Worm (Caenorhabditis elegans) whole organism, L1 larva: ENCODE results near the gene Y62H9A.15.

ENCODE experiments used
- C04F5.9 ChIP-seq: sonication (generic microtip); optimal IDR thresholded peaks from 2 replicates; lab custom pipeline; 2016; ENCODE audit warnings: missing genetic modification characterization, missing compliant biosample characterization
- C16A3.4 ChIP-seq: fragments of 150-350 bp; optimal IDR thresholded peaks from 2 replicates; lab custom pipeline; 2014; ENCODE audit warnings: missing biosample characterization, missing genetic modification characterization
- C34B4.2 ChIP-seq: sonication (generic microtip); optimal IDR thresholded peaks from 2 replicates; lab custom pipeline; 2017; ENCODE audit warnings: mild to moderate bottlenecking, missing genetic modification characterization, missing compliant biosample characterization
- F16B12.6 ChIP-seq: fragments of 150-350 bp; optimal IDR thresholded peaks from 2 replicates; lab custom pipeline; 2014; ENCODE audit warnings: missing biosample characterization, missing genetic modification characterization
- Y116A8C.19 ChIP-seq: sonication (generic microtip); optimal IDR thresholded peaks from 2 replicates; lab custom pipeline; 2016; ENCODE audit warnings: missing compliant biosample characterization, missing genetic modification characterization, borderline replicate concordance
- alr-1 ChIP-seq: fragments of 200-800 bp; sonication (Bioruptor generic); optimal IDR thresholded peaks from 2 replicates; lab custom pipeline; 2018; ENCODE audit warnings: borderline replicate concordance, mild to moderate bottlenecking, missing genetic modification characterization, missing compliant biosample characterization
- ama-1 ChIP-seq: fragments of 150-350 bp; optimal IDR thresholded peaks from 2 replicates; lab custom pipeline; 2014
- blmp-1 ChIP-seq: fragments of 150-350 bp; optimal IDR thresholded peaks from 2 replicates; lab custom pipeline; 2014; ENCODE audit warnings: missing biosample characterization, missing genetic modification characterization
- ceh-63 ChIP-seq: fragments of 200-800 bp; sonication (Bioruptor generic); optimal IDR thresholded peaks from 2 replicates; lab custom pipeline; 2018; ENCODE audit warnings: mild to moderate bottlenecking, missing genetic modification characterization, missing compliant biosample characterization
- ceh-8 ChIP-seq: fragments of 200-800 bp; sonication (Bioruptor generic); optimal IDR thresholded peaks from 2 replicates; lab custom pipeline; 2018; ENCODE audit warnings: mild to moderate bottlenecking, missing genetic modification characterization, moderate library complexity, missing compliant biosample characterization
- ceh-82 ChIP-seq, 3 experiments: fragments of 150-350 bp in 1 of 3; sonication (generic microtip) in 2 of 3; optimal IDR thresholded peaks; 2 replicates each; lab custom pipeline; 2014 to 2017; ENCODE audit warnings: missing biosample characterization in 3 of 3, missing genetic modification characterization in 3 of 3
- ceh-90 ChIP-seq: sonication (generic microtip); optimal IDR thresholded peaks from 2 replicates; lab custom pipeline; 2016; ENCODE audit warnings: missing genetic modification characterization, missing compliant biosample characterization
- ces-1 ChIP-seq: fragments of 150-350 bp; optimal IDR thresholded peaks from 2 replicates; lab custom pipeline; 2014; ENCODE audit warnings: missing biosample characterization, missing genetic modification reagents, missing genetic modification characterization
- dpl-1 ChIP-seq, 3 experiments: fragments of 150-350 bp in 2 of 3; sonication (generic microtip) in 1 of 3; optimal IDR thresholded peaks; 2 replicates each; lab custom pipeline; 2014 to 2017; ENCODE audit warnings: missing biosample characterization in 3 of 3, missing genetic modification characterization in 3 of 3, missing genetic modification reagents in 3 of 3
- dsc-1 ChIP-seq: sonication (generic microtip); optimal IDR thresholded peaks from 2 replicates; lab custom pipeline; 2016; ENCODE audit warnings: mild to moderate bottlenecking, missing genetic modification characterization, missing compliant biosample characterization
- efl-3 ChIP-seq: fragments of 200-800 bp; sonication (Bioruptor generic); optimal IDR thresholded peaks from 2 replicates; lab custom pipeline; 2018; ENCODE audit warnings: mild to moderate bottlenecking, missing genetic modification characterization, missing compliant biosample characterization
- egl-13 ChIP-seq: sonication (generic microtip); optimal IDR thresholded peaks from 2 replicates; lab custom pipeline; 2016; ENCODE audit warnings: missing genotype, missing genetic modification reagents, missing genetic modification characterization, missing compliant biosample characterization
- elt-3 ChIP-seq, 6 experiments: fragments of 150-350 bp in 1 of 6; sonication (generic microtip); optimal IDR thresholded peaks; 2 replicates each; lab custom pipeline; 2017 to 2018; ENCODE audit warnings: missing biosample characterization in 6 of 6, missing genetic modification characterization in 6 of 6, inconsistent platforms in 1 of 6
- irx-1 ChIP-seq: sonication (generic microtip); optimal IDR thresholded peaks from 2 replicates; lab custom pipeline; 2016; ENCODE audit warnings: missing genetic modification characterization, missing compliant biosample characterization
- isw-1 ChIP-seq: fragments of 200-800 bp; sonication (Bioruptor generic); IDR thresholded peaks from 2 replicates; pipeline ENCODE4 v1.3.6; 2022; ENCODE audit warnings: missing genetic modification characterization, missing compliant biosample characterization
- jun-1 ChIP-seq: fragments of 150-350 bp; optimal IDR thresholded peaks from 2 replicates; lab custom pipeline; 2014; ENCODE audit warnings: missing biosample characterization, missing genetic modification reagents, missing genetic modification characterization
- lin-14 ChIP-seq: fragments of 200-800 bp; sonication (Bioruptor generic); optimal IDR thresholded peaks from 2 replicates; lab custom pipeline; 2018; ENCODE audit warnings: mild to moderate bottlenecking, missing genetic modification characterization, moderate library complexity, missing compliant biosample characterization
- lin-15B ChIP-seq: fragments of 150-350 bp; sonication (generic microtip); optimal IDR thresholded peaks from 3 replicates; lab custom pipeline; 2014; ENCODE audit warnings: missing biosample characterization, missing genetic modification characterization
- lir-3 ChIP-seq: sonication (generic microtip); optimal IDR thresholded peaks from 2 replicates; lab custom pipeline; 2016; ENCODE audit warnings: mild to moderate bottlenecking, missing genetic modification characterization, moderate library complexity, missing compliant biosample characterization; ENCODE audit not compliant: poor library complexity
- lsy-2 ChIP-seq, 2 experiments: fragments of 150-350 bp; optimal IDR thresholded peaks; 2 replicates each; lab custom pipeline; 2014; ENCODE audit warnings: missing biosample characterization in 2 of 2, missing genetic modification characterization in 2 of 2
- mef-2 ChIP-seq: fragments of 150-350 bp; optimal IDR thresholded peaks from 2 replicates; lab custom pipeline; 2014; ENCODE audit warnings: missing biosample characterization, missing genetic modification characterization
- mep-1 ChIP-seq: fragments of 150-350 bp; optimal IDR thresholded peaks from 2 replicates; lab custom pipeline; 2014; ENCODE audit warnings: missing biosample characterization, missing genetic modification characterization
- nhr-19 ChIP-seq: fragments of 200-800 bp; sonication (Bioruptor generic); conservative IDR thresholded peaks from 2 replicates; pipeline ENCODE4 v1.3.6; 2022; ENCODE audit warnings: missing genetic modification characterization, missing compliant biosample characterization
- nhr-20 ChIP-seq: sonication (generic microtip); optimal IDR thresholded peaks from 2 replicates; lab custom pipeline; 2016; ENCODE audit warnings: mild to moderate bottlenecking, missing genetic modification characterization, missing compliant biosample characterization
- nhr-71 ChIP-seq: sonication (generic microtip); optimal IDR thresholded peaks from 2 replicates; lab custom pipeline; 2016; ENCODE audit warnings: mild to moderate bottlenecking, missing genetic modification characterization, moderate library complexity, missing compliant biosample characterization
- nhr-84 ChIP-seq: sonication (generic microtip); optimal IDR thresholded peaks from 2 replicates; lab custom pipeline; 2017; ENCODE audit warnings: missing biosample characterization, missing genetic modification characterization
- nhr-90 ChIP-seq: sonication (generic microtip); optimal IDR thresholded peaks from 2 replicates; lab custom pipeline; 2016; ENCODE audit warnings: mild to moderate bottlenecking, missing genetic modification characterization, missing compliant biosample characterization; ENCODE audit not compliant: poor library complexity
- pag-3 ChIP-seq: sonication (generic microtip); optimal IDR thresholded peaks from 2 replicates; lab custom pipeline; 2017; ENCODE audit warnings: missing genetic modification characterization, mild to moderate bottlenecking, missing compliant biosample characterization, antibody characterized with exemption, borderline replicate concordance; ENCODE audit not compliant: insufficient read depth
- pax-3 ChIP-seq: fragments of 200-800 bp; sonication (Bioruptor generic); optimal IDR thresholded peaks from 2 replicates; lab custom pipeline; 2018; ENCODE audit warnings: mild to moderate bottlenecking, missing genetic modification characterization, moderate library complexity, missing compliant biosample characterization
- pqm-1 ChIP-seq: sonication (generic microtip); optimal IDR thresholded peaks from 3 replicates; lab custom pipeline; 2017; ENCODE audit warnings: missing biosample characterization, missing genetic modification characterization
- skn-1 ChIP-seq: fragments of 150-350 bp; optimal IDR thresholded peaks from 2 replicates; lab custom pipeline; 2014; ENCODE audit warnings: missing biosample characterization, missing genetic modification characterization
- snu-23 ChIP-seq: sonication (generic microtip); optimal IDR thresholded peaks from 2 replicates; lab custom pipeline; 2016; ENCODE audit warnings: missing genetic modification characterization, missing compliant biosample characterization
- sox-4 ChIP-seq: sonication (generic microtip); optimal IDR thresholded peaks from 2 replicates; lab custom pipeline; 2016; ENCODE audit warnings: missing genetic modification characterization, missing compliant biosample characterization
- sup-37 ChIP-seq: fragments of 200-800 bp; sonication (Bioruptor generic); optimal IDR thresholded peaks from 2 replicates; lab custom pipeline; 2018; ENCODE audit warnings: mild to moderate bottlenecking, missing genetic modification characterization, missing compliant biosample characterization
- swsn-7 ChIP-seq: sonication (generic microtip); optimal IDR thresholded peaks from 2 replicates; lab custom pipeline; 2016; ENCODE audit warnings: missing genetic modification characterization, missing compliant biosample characterization
- tlp-1 ChIP-seq: fragments of 150-350 bp; optimal IDR thresholded peaks from 2 replicates; lab custom pipeline; 2014; ENCODE audit warnings: missing biosample characterization, missing genetic modification characterization
- unc-130 ChIP-seq: fragments of 150-350 bp; optimal IDR thresholded peaks from 2 replicates; lab custom pipeline; 2017; ENCODE audit warnings: missing biosample characterization, missing genetic modification characterization, inconsistent platforms
- unc-30 ChIP-seq: sonication (generic microtip); optimal IDR thresholded peaks from 2 replicates; lab custom pipeline; 2017; ENCODE audit warnings: missing biosample characterization, missing genetic modification characterization
- unc-86 ChIP-seq: sonication (generic microtip); optimal IDR thresholded peaks from 2 replicates; lab custom pipeline; 2016; ENCODE audit warnings: missing genetic modification characterization, missing compliant biosample characterization
- unc-98 ChIP-seq: fragments of 200-800 bp; sonication (Bioruptor generic); IDR thresholded peaks from 2 replicates; pipeline ENCODE4 v1.3.6; 2022; ENCODE audit warnings: missing genetic modification characterization, missing compliant biosample characterization
- vab-15 ChIP-seq: sonication (generic microtip); optimal IDR thresholded peaks from 2 replicates; lab custom pipeline; 2017; ENCODE audit warnings: missing genotype, mild to moderate bottlenecking, missing genetic modification characterization, missing compliant biosample characterization
- xbp-1 ChIP-seq: sonication (generic microtip); optimal IDR thresholded peaks from 2 replicates; lab custom pipeline; 2016; ENCODE audit warnings: missing genetic modification characterization, missing compliant biosample characterization
- zag-1 ChIP-seq: fragments of 150-350 bp; optimal IDR thresholded peaks from 2 replicates; lab custom pipeline; 2014; ENCODE audit warnings: missing biosample characterization, missing genetic modification characterization
- zip-4 ChIP-seq: fragments of 200-800 bp; sonication (Bioruptor generic); optimal IDR thresholded peaks from 2 replicates; lab custom pipeline; 2018; ENCODE audit warnings: mild to moderate bottlenecking, missing genetic modification characterization, moderate library complexity, missing compliant biosample characterization

Gene Y62H9A.15

ce11 chrX:11937343-11937935, 27.5 kb upstream of the Y62H9A.15 start (continued):
- TF ChIP-seq blmp-1 (tag; lab: Kevin White, UChicago): peak; percentile 55
- peak; percentile 73 for TF ChIP-seq ces-1 (GFP tag; lab: Kevin White, UChicago)
- peak; percentile 99 for TF ChIP-seq C16A3.4 (tag; lab: Kevin White, UChicago)
- TF ChIP-seq nhr-71: peak; percentile 98
- TF ChIP-seq efl-3 (GFP tag; lab: Kevin White, UChicago): peak; percentile 92
- peak; percentile 98 for TF ChIP-seq swsn-7 (tag; lab: Kevin White, UChicago)
- TF ChIP-seq C34B4.2 (tag; lab: Kevin White, UChicago): no peak
- peak; percentile 99 for TF ChIP-seq nhr-90
- TF ChIP-seq nhr-19: peak; percentile 98

ce11 chrX:11934933-11935332, 25.0 kb upstream of the Y62H9A.15 start:
- TF ChIP-seq efl-3 (GFP tag; lab: Kevin White, UChicago): no peak
- TF ChIP-seq sox-4 (tag; lab: Kevin White, UChicago): no peak
- TF ChIP-seq unc-86: peak; percentile 36
- peak; percentile 63 for TF ChIP-seq nhr-71
- TF ChIP-seq ceh-82 (tag; optimal IDR thresholded peaks at IDR 0.05; lab: Kevin White, UChicago): peak; percentile 58 to 69 (median 63)
- TF ChIP-seq mef-2 (tag; lab: Kevin White, UChicago): no peak
- no peak for TF ChIP-seq Y116A8C.19
- TF ChIP-seq zip-4: no peak
- TF ChIP-seq F16B12.6 (tag; lab: Kevin White, UChicago): no peak
- no peak for TF ChIP-seq irx-1
- no peak for TF ChIP-seq blmp-1 (tag; lab: Kevin White, UChicago)
- TF ChIP-seq ceh-90 (tag; lab: Kevin White, UChicago): no peak
- TF ChIP-seq zag-1: no peak
- no peak for TF ChIP-seq unc-30 (tag; lab: Kevin White, UChicago)
- TF ChIP-seq dsc-1 (tag; lab: Kevin White, UChicago): peak; percentile 67
- peak; percentile 79 for TF ChIP-seq snu-23 (GFP tag; lab: Kevin White, UChicago)
- peak; percentile 6 for TF ChIP-seq egl-13
- TF ChIP-seq ceh-63 (GFP tag; lab: Kevin White, UChicago): no peak
- TF ChIP-seq nhr-19: peak; percentile 71
- TF ChIP-seq unc-130 (tag; lab: Kevin White, UChicago): peak; percentile 23
- TF ChIP-seq xbp-1 (tag; lab: Kevin White, UChicago): peak; percentile 49
- TF ChIP-seq lin-15B (tag; lab: Kevin White, UChicago): no peak
- no peak for TF ChIP-seq tlp-1 (tag; lab: Kevin White, UChicago)
- no peak for TF ChIP-seq ama-1 (lab: Kevin White, UChicago)
- TF ChIP-seq lin-14 (GFP tag; lab: Kevin White, UChicago): peak; percentile 51
- no peak for TF ChIP-seq ceh-8 (GFP tag; lab: Kevin White, UChicago)
- TF ChIP-seq pax-3 (tag; lab: Kevin White, UChicago): no peak
- TF ChIP-seq pqm-1: no peak
- TF ChIP-seq nhr-84 (tag; lab: Kevin White, UChicago): no peak
- peak; percentile 57 for TF ChIP-seq C16A3.4 (tag; lab: Kevin White, UChicago)
- no peak for TF ChIP-seq unc-98 (GFP tag; lab: Robert Waterston, UW)
- peak in 1 of 2 experiments; percentile 17 for TF ChIP-seq lsy-2 (tag; optimal IDR thresholded peaks at IDR 0.05; lab: Kevin White, UChicago)
- peak; percentile 63 for TF ChIP-seq nhr-20 (tag; lab: Kevin White, UChicago)
- TF ChIP-seq C04F5.9 (tag; lab: Kevin White, UChicago): no peak
- no peak for TF ChIP-seq C34B4.2 (tag; lab: Kevin White, UChicago)
- no peak for TF ChIP-seq alr-1 (tag; lab: Kevin White, UChicago)
- no peak for TF ChIP-seq sup-37 (GFP tag; lab: Kevin White, UChicago)
- peak in 1 of 6 experiments; percentile 23 for TF ChIP-seq elt-3 (tag; optimal IDR thresholded peaks at IDR 0.05; lab: Kevin White, UChicago)
- no peak for TF ChIP-seq isw-1 (GFP tag; lab: Robert Waterston, UW)
- TF ChIP-seq skn-1 (tag; lab: Kevin White, UChicago): peak; percentile 43
- TF ChIP-seq mep-1 (tag; lab: Kevin White, UChicago): peak; percentile 27
- TF ChIP-seq vab-15: no peak
- no peak for TF ChIP-seq dpl-1 (GFP tag; optimal IDR thresholded peaks at IDR 0.05; lab: Kevin White, UChicago)
- peak; percentile 43 for TF ChIP-seq jun-1 (tag; lab: Kevin White, UChicago)
- TF ChIP-seq lir-3 (tag; lab: Kevin White, UChicago): peak; percentile 33
- TF ChIP-seq pag-3 (tag; lab: Kevin White, UChicago): no peak
